Worm (Caenorhabditis elegans) whole organism, L4 larva: ENCODE data around the gene nhr-17.

Experiments used
- mxl-3 ChIP-seq: fragments of 200-800 bp; sonication (Bioruptor generic); optimal IDR thresholded peaks from 2 replicates; lab custom pipeline; 2018; ENCODE audit warnings: mild to moderate bottlenecking, missing genetic modification characterization, missing compliant biosample characterization
- php-3 ChIP-seq: fragments of 200-800 bp; sonication (Bioruptor generic); IDR thresholded peaks from 2 replicates; pipeline ENCODE4 v1.3.6; 2022; ENCODE audit warnings: missing genetic modification reagents, missing genetic modification characterization, missing compliant biosample characterization

ce11 chrX:12713014-12713413, 45.4 kb upstream of the nhr-17 start:
- no peak for TF ChIP-seq php-3 (GFP tag; lab: Robert Waterston, UW)
- TF ChIP-seq mxl-3 (GFP tag; lab: Kevin White, UChicago): no peak
